Fruit fly (Drosophila melanogaster) whole organism, embryonic: Measurements from ENCODE around the gene tau.
A peak's percentile ranks its signal among the peaks of the same experiment; 100 is the strongest.

Source experiments
- Bdp1 ChIP-seq: fragments of 200-800 bp; sonication (Bioruptor generic); optimal IDR thresholded peaks from 3 replicates; lab custom pipeline; 2016; ENCODE audit warnings: missing biosample characterization, missing genetic modification characterization
- CG10147 ChIP-seq: fragments of 200-800 bp; sonication (Bioruptor generic); optimal IDR thresholded peaks from 2 replicates; lab custom pipeline; 2019; ENCODE audit warnings: missing biosample characterization, mild to moderate bottlenecking, missing genetic modification characterization, moderate library complexity
- CG10959 ChIP-seq: fragments of 200-800 bp; sonication (Bioruptor generic); IDR thresholded peaks from 2 replicates; pipeline ENCODE4 v1.3.6; 2022; ENCODE audit warnings: missing biosample characterization, missing genetic modification characterization
- CG12155 ChIP-seq: fragments of 200-800 bp; sonication (Bioruptor generic); optimal IDR thresholded peaks from 3 replicates; lab custom pipeline; 2016; ENCODE audit warnings: missing biosample characterization, missing genetic modification characterization
- CG12219 ChIP-seq: fragments of 200-800 bp; sonication (Bioruptor generic); optimal IDR thresholded peaks from 3 replicates; lab custom pipeline; 2018; ENCODE audit warnings: missing biosample characterization, mild to moderate bottlenecking, missing genetic modification characterization
- CG13123 ChIP-seq: fragments of 200-800 bp; sonication (Bioruptor generic); optimal IDR thresholded peaks from 2 replicates; lab custom pipeline; 2016; ENCODE audit warnings: missing biosample characterization, missing genetic modification characterization
- CG14441 ChIP-seq: fragments of 200-800 bp; sonication (Bioruptor generic); IDR thresholded peaks from 2 replicates; pipeline ENCODE4 v1.3.6; 2022; ENCODE audit warnings: missing biosample characterization, missing genetic modification characterization
- CG1529 ChIP-seq: fragments of 200-800 bp; sonication (Bioruptor generic); optimal IDR thresholded peaks from 3 replicates; lab custom pipeline; 2018; ENCODE audit warnings: missing biosample characterization, missing genetic modification characterization
- CG16813 ChIP-seq: fragments of 200-800 bp; sonication (Bioruptor generic); IDR thresholded peaks from 3 replicates; pipeline ENCODE4 v1.3.6; 2022; ENCODE audit warnings: missing biosample characterization, missing genetic modification characterization; ENCODE audit not compliant: partially characterized antibody
- CG16863 ChIP-seq: fragments of 200-800 bp; sonication (Bioruptor generic); optimal IDR thresholded peaks from 3 replicates; lab custom pipeline; 2016; ENCODE audit warnings: missing biosample characterization, missing genetic modification characterization
- CG17186 ChIP-seq: fragments of 200-800 bp; sonication (Bioruptor generic); optimal IDR thresholded peaks from 3 replicates; lab custom pipeline; 2017; ENCODE audit warnings: missing biosample characterization, missing genetic modification reagents, missing genetic modification characterization
- CG17829 ChIP-seq: fragments of 200-800 bp; optimal IDR thresholded peaks from 2 replicates; lab custom pipeline; 2019; ENCODE audit warnings: missing biosample characterization, mild to moderate bottlenecking, missing genetic modification characterization, moderate library complexity
- CG18262 ChIP-seq: fragments of 200-800 bp; optimal IDR thresholded peaks from 3 replicates; lab custom pipeline; 2019; ENCODE audit warnings: missing biosample characterization, mild to moderate bottlenecking, missing genetic modification characterization, moderate library complexity
- CG18476 ChIP-seq: fragments of 200-800 bp; sonication (Bioruptor generic); optimal IDR thresholded peaks from 2 replicates; lab custom pipeline; 2016; ENCODE audit warnings: missing biosample characterization, mild to moderate bottlenecking, missing genetic modification characterization
- CG4820 ChIP-seq: fragments of 200-800 bp; sonication (Bioruptor generic); optimal IDR thresholded peaks from 3 replicates; lab custom pipeline; 2016; ENCODE audit warnings: missing biosample characterization, missing genetic modification characterization
- CG5245 ChIP-seq: fragments of 200-800 bp; sonication (Bioruptor generic); optimal IDR thresholded peaks from 3 replicates; lab custom pipeline; 2016; ENCODE audit warnings: missing biosample characterization, missing genetic modification characterization
- CG6175 ChIP-seq: fragments of 200-800 bp; sonication (Bioruptor generic); IDR thresholded peaks from 3 replicates; pipeline ENCODE4 v1.3.6; 2022; ENCODE audit warnings: missing biosample characterization, missing genetic modification characterization
- CG8089 ChIP-seq: fragments of 200-800 bp; sonication (Bioruptor generic); optimal IDR thresholded peaks from 3 replicates; lab custom pipeline; 2016; ENCODE audit warnings: missing biosample characterization, missing genetic modification characterization
- CG8359 ChIP-seq: fragments of 200-800 bp; sonication (Bioruptor generic); optimal IDR thresholded peaks from 2 replicates; lab custom pipeline; 2017; ENCODE audit warnings: missing biosample characterization, mild to moderate bottlenecking, missing genetic modification characterization, borderline replicate concordance
- CG8388 ChIP-seq: fragments of 200-800 bp; sonication (Bioruptor generic); optimal IDR thresholded peaks from 2 replicates; lab custom pipeline; 2019; ENCODE audit warnings: missing biosample characterization, mild to moderate bottlenecking, missing genetic modification characterization, moderate library complexity
- CG9797 ChIP-seq: fragments of 200-800 bp; sonication (Bioruptor generic); optimal IDR thresholded peaks from 3 replicates; lab custom pipeline; 2018; ENCODE audit warnings: missing biosample characterization, mild to moderate bottlenecking, missing genetic modification characterization
- CkIIα-i1 ChIP-seq: fragments of 200-800 bp; sonication (Bioruptor generic); IDR thresholded peaks from 2 replicates; pipeline ENCODE4 v1.3.6; 2022; ENCODE audit warnings: missing biosample characterization, missing genetic modification characterization
- Dbx ChIP-seq: fragments of 200-800 bp; sonication (Bioruptor generic); IDR thresholded peaks from 3 replicates; pipeline ENCODE4 v1.3.6; 2022; ENCODE audit warnings: missing biosample characterization, missing genetic modification characterization
- Doc3 ChIP-seq: fragments of 200-800 bp; sonication (Bioruptor generic); IDR thresholded peaks from 3 replicates; pipeline ENCODE4 v1.3.6; 2022; ENCODE audit warnings: missing biosample characterization, missing genetic modification characterization; ENCODE audit not compliant: partially characterized antibody
- Dp ChIP-seq: fragments of 200-800 bp; sonication (Bioruptor generic); optimal IDR thresholded peaks from 2 replicates; lab custom pipeline; 2018; ENCODE audit warnings: missing biosample characterization, mild to moderate bottlenecking, missing genetic modification characterization, moderate library complexity
- Hr39 ChIP-seq: fragments of >200 bp; optimal IDR thresholded peaks from 2 replicates; lab custom pipeline; 2017
- Rx ChIP-seq: fragments of 200-800 bp; sonication (Bioruptor generic); IDR thresholded peaks from 2 replicates; pipeline ENCODE4 v1.3.6; 2022; ENCODE audit warnings: missing biosample characterization, missing genetic modification characterization
- Ssrp ChIP-seq: fragments of 200-800 bp; sonication (Bioruptor generic); optimal IDR thresholded peaks from 2 replicates; lab custom pipeline; 2018; ENCODE audit warnings: missing biosample characterization, mild to moderate bottlenecking, missing genetic modification characterization, moderate library complexity
- amos ChIP-seq: fragments of 200-800 bp; sonication (Bioruptor generic); IDR thresholded peaks from 2 replicates; pipeline ENCODE4 v1.3.6; 2022; ENCODE audit warnings: missing biosample characterization, missing genetic modification characterization; ENCODE audit not compliant: partially characterized antibody
- ara ChIP-seq: fragments of 200-800 bp; sonication (Bioruptor generic); IDR thresholded peaks from 2 replicates; pipeline ENCODE4 v1.3.6; 2022; ENCODE audit warnings: missing biosample characterization, missing genetic modification characterization
- ato ChIP-seq: fragments of 200-800 bp; sonication (Bioruptor generic); IDR thresholded peaks from 2 replicates; pipeline ENCODE4 v1.3.6; 2022; ENCODE audit warnings: missing biosample characterization, missing genetic modification characterization; ENCODE audit not compliant: partially characterized antibody
- az2 ChIP-seq: fragments of 200-800 bp; sonication (Bioruptor generic); optimal IDR thresholded peaks from 3 replicates; lab custom pipeline; 2016; ENCODE audit warnings: missing biosample characterization, missing genetic modification characterization
- bigmax ChIP-seq: fragments of 200-800 bp; sonication (Bioruptor generic); optimal IDR thresholded peaks from 2 replicates; lab custom pipeline; 2018; ENCODE audit warnings: missing biosample characterization, mild to moderate bottlenecking, missing genetic modification characterization
- crol ChIP-seq: fragments of 200-800 bp; sonication (Bioruptor generic); IDR thresholded peaks from 2 replicates; pipeline ENCODE4 v1.3.6; 2022; ENCODE audit warnings: missing biosample characterization, missing genetic modification characterization
- dati ChIP-seq: fragments of 200-800 bp; sonication (Bioruptor generic); IDR thresholded peaks from 2 replicates; pipeline ENCODE4 v1.3.6; 2022; ENCODE audit warnings: missing biosample characterization, missing genetic modification characterization
- emc ChIP-seq: fragments of 200-800 bp; sonication (Bioruptor generic); optimal IDR thresholded peaks from 2 replicates; lab custom pipeline; 2016; ENCODE audit warnings: missing biosample characterization, missing genetic modification characterization
- fd102C ChIP-seq: fragments of 200-800 bp; sonication (Bioruptor generic); optimal IDR thresholded peaks from 2 replicates; lab custom pipeline; 2018; ENCODE audit warnings: missing biosample characterization, mild to moderate bottlenecking, missing genetic modification characterization, moderate library complexity
- nau ChIP-seq: fragments of 200-800 bp; sonication (Bioruptor generic); optimal IDR thresholded peaks from 3 replicates; lab custom pipeline; 2017; ENCODE audit warnings: missing biosample characterization, mild to moderate bottlenecking, missing genetic modification characterization, missing genetic modification reagents
- ranshi ChIP-seq: fragments of 200-800 bp; sonication (Bioruptor generic); IDR thresholded peaks from 2 replicates; pipeline ENCODE4 v1.3.6; 2022; ENCODE audit warnings: missing biosample characterization, missing genetic modification characterization
- row ChIP-seq: fragments of 200-800 bp; sonication (Bioruptor generic); IDR thresholded peaks from 3 replicates; pipeline ENCODE4 v1.3.6; 2022; ENCODE audit warnings: missing biosample characterization, missing genetic modification characterization
- slou ChIP-seq: fragments of 200-800 bp; sonication (Bioruptor generic); optimal IDR thresholded peaks from 3 replicates; lab custom pipeline; 2016; ENCODE audit warnings: missing biosample characterization, missing genetic modification characterization
- slp2 ChIP-seq: fragments of 200-800 bp; sonication (Bioruptor generic); optimal IDR thresholded peaks from 2 replicates; lab custom pipeline; 2016; ENCODE audit warnings: missing biosample characterization, missing genetic modification characterization
- sr ChIP-seq: fragments of 200-800 bp; sonication (Bioruptor generic); IDR thresholded peaks from 3 replicates; pipeline ENCODE4 v1.3.6; 2022; ENCODE audit warnings: missing biosample characterization, missing genetic modification characterization
- ttk ChIP-seq: fragments of 200-800 bp; sonication (Bioruptor generic); IDR thresholded peaks from 2 replicates; pipeline ENCODE4 v2.1.2; 2022; ENCODE audit warnings: missing biosample characterization, missing genetic modification characterization
- z ChIP-seq: fragments of 200-800 bp; sonication (Bioruptor generic); IDR thresholded peaks from 3 replicates; pipeline ENCODE4 v1.3.6; 2022; ENCODE audit warnings: missing biosample characterization, missing genetic modification characterization
- zf30C ChIP-seq: fragments of 200-800 bp; sonication (Bioruptor generic); optimal IDR thresholded peaks from 3 replicates; lab custom pipeline; 2018; ENCODE audit warnings: missing biosample characterization, mild to moderate bottlenecking, missing genetic modification characterization
- zfh2 ChIP-seq: fragments of 200-800 bp; sonication (Bioruptor generic); optimal IDR thresholded peaks from 2 replicates; lab custom pipeline; 2016; ENCODE audit warnings: missing biosample characterization, missing genetic modification characterization

The tau gene

dm6 chr3R:27636010-27636584 lies 20.7 kb downstream of the tau start, which contains the start of the genes CG5611 and Mtl (continued):
- no peak for TF ChIP-seq Hr39 (lab: Kevin White, UChicago)
- peak; percentile 99 for TF ChIP-seq CG12219 (GFP tag; lab: Kevin White, UChicago)
- TF ChIP-seq CG17186 (GFP tag; lab: Kevin White, UChicago): peak; percentile 95
- peak; percentile 96 for TF ChIP-seq CG8089 (GFP tag; lab: Kevin White, UChicago)
- peak; percentile 56 for TF ChIP-seq zf30C (GFP tag; lab: Kevin White, UChicago)
- TF ChIP-seq dati (GFP tag; lab: Robert Waterston, UW): peak; percentile 99
- TF ChIP-seq Bdp1 (GFP tag; lab: Kevin White, UChicago): peak; percentile 93
- TF ChIP-seq CG17829 (tag; lab: Kevin White, UChicago): peak; percentile 100
- peak; percentile 99 for TF ChIP-seq CG10147 (GFP tag; lab: Kevin White, UChicago)
- TF ChIP-seq CG13123 (GFP tag; lab: Kevin White, UChicago): peak; percentile 99
- TF ChIP-seq CkIIα-i1: peak; percentile 99
- TF ChIP-seq crol (GFP tag; lab: Robert Waterston, UW): peak; percentile 94
- peak; percentile 37; the same call in 1 of the 2 replicates for TF ChIP-seq amos
- TF ChIP-seq row (GFP tag; lab: Robert Waterston, UW): peak; percentile 100
- peak; percentile 100 for TF ChIP-seq Ssrp (tag; lab: Kevin White, UChicago)
- peak; percentile 41 for TF ChIP-seq Dp (GFP tag; lab: Kevin White, UChicago)
- no peak for TF ChIP-seq ato (GFP tag; lab: Robert Waterston, UW)
- peak; percentile 99 for TF ChIP-seq zfh2 (GFP tag; lab: Kevin White, UChicago)
- TF ChIP-seq CG18262 (tag; lab: Kevin White, UChicago): peak; percentile 100
- peak; percentile 99 for TF ChIP-seq CG18476 (GFP tag; lab: Kevin White, UChicago)
- TF ChIP-seq CG14441 (GFP tag; lab: Robert Waterston, UW): peak; percentile 100
- TF ChIP-seq slou (GFP tag; lab: Kevin White, UChicago): peak; percentile 100
- peak; percentile 100 for TF ChIP-seq Rx
- TF ChIP-seq nau (GFP tag; lab: Kevin White, UChicago): peak; percentile 99
- peak; percentile 87 for TF ChIP-seq z (GFP tag; lab: Robert Waterston, UW)
- peak; percentile 99 for TF ChIP-seq CG8388 (GFP tag; lab: Kevin White, UChicago)
- TF ChIP-seq sr (GFP tag; lab: Robert Waterston, UW): peak; percentile 99
- TF ChIP-seq CG16863 (GFP tag; lab: Kevin White, UChicago): peak; percentile 97
- TF ChIP-seq CG1529 (GFP tag; lab: Kevin White, UChicago): peak; percentile 99
- peak; percentile 96 for TF ChIP-seq CG8359 (GFP tag; lab: Kevin White, UChicago)
- peak; percentile 100 for TF ChIP-seq ara (GFP tag; lab: Robert Waterston, UW)
- TF ChIP-seq CG16813 (GFP tag; lab: Robert Waterston, UW): 0 out of 3 replicates have a peak, but pooled peaks have one; percentile 43
- peak; percentile 100 for TF ChIP-seq CG10959
- TF ChIP-seq slp2 (GFP tag; lab: Kevin White, UChicago): peak; percentile 95
- TF ChIP-seq bigmax: peak; percentile 84
- TF ChIP-seq emc (GFP tag; lab: Kevin White, UChicago): peak; percentile 96
- peak; percentile 100 for TF ChIP-seq CG6175 (GFP tag; lab: Robert Waterston, UW)
- TF ChIP-seq ranshi (GFP tag; lab: Robert Waterston, UW): peak; percentile 100
- TF ChIP-seq fd102C (GFP tag; lab: Kevin White, UChicago): peak; percentile 97
- TF ChIP-seq CG12155 (GFP tag; lab: Kevin White, UChicago): peak; percentile 99
- TF ChIP-seq CG5245 (GFP tag; lab: Kevin White, UChicago): peak; percentile 99
- TF ChIP-seq CG4820 (GFP tag; lab: Kevin White, UChicago): peak; percentile 99
- TF ChIP-seq Doc3 (GFP tag; lab: Robert Waterston, UW): 0 out of 3 replicates have a peak, but pooled peaks have one; percentile 35
- TF ChIP-seq az2 (GFP tag; lab: Kevin White, UChicago): peak; percentile 100
- peak; percentile 100 for TF ChIP-seq Dbx (GFP tag; lab: Robert Waterston, UW)
- TF ChIP-seq CG9797 (GFP tag; lab: Kevin White, UChicago): peak; percentile 60
- peak; percentile 100 for TF ChIP-seq ttk (GFP tag; lab: Robert Waterston, UW)
